Worm (Caenorhabditis elegans): ENCODE measurements around the gene C35A11.3.

DNA sequence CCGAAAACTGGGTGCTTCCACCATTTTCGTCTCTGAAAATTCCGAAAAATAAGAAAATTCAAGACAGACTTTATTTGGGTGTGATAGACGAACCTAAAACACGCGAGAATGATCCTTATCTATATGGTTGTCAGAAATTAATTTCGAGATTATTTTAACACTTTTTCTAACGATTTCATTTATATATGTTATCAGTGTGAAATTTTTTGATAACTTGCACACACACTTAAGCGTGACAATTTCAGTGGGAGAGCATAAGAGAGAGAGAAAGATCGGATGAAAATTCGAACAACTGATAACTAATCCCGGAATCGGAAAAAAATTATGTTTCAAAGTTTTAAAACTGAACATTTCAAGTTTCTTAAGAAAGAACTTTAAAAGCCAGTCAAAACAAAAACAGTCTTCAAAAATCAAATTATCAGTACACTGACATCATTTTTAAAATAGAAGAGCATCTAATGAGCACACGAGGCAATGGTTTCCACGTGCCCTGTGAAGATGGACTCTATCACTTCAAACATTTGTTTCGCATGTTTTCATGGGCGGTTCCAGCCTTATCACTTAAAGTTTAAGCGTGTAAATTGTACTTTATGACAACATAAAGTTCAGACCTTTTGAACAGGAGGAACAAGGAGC is 20.9 kb downstream of the C35A11.3 start, which contains the start of gene C35A11.4:
- no peak for TF ChIP-seq nhr-77 (tag; optimal IDR thresholded peaks at IDR 0.05)
- no peak for TF ChIP-seq fkh-10 (GFP tag; optimal IDR thresholded peaks at IDR 0.05)
- no peak for TF ChIP-seq skn-1 (tag; optimal IDR thresholded peaks at IDR 0.05)
- no peak for TF ChIP-seq elt-3 (tag; optimal IDR thresholded peaks at IDR 0.05)
- no peak for TF ChIP-seq nhr-76 (tag; optimal IDR thresholded peaks at IDR 0.05)
- no peak for TF ChIP-seq jun-1 (tag; optimal IDR thresholded peaks at IDR 0.05)

Data from whole organism, L1 larva.